Fruit fly (Drosophila melanogaster): Measurements from ENCODE around the gene CG13625.

The CG13625 gene

DNA sequence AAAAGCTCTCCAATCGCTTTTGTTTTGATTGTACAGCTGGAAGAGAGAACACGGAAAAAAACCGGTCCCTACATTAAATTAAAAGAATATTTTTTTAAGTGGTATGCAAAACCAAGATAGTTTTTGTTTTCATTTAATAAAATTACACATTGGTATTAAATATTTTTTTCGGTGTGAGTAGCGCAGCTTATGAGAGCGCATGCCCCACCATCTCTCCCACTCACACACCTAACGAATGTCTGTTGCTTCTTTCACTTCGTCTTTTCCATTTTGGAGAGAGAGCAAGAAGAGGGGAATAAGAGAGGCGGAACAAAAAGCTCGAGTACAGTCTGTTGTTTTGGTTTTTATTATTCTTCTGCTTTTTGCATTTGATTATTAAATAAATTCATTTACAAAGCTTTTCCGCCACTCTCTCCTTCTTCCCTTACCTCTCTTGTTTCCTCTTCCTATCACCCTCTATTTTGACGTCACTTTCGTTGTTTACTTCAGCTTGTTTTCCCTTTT lies 12.4 kb downstream of the CG13625 start (continued):
- TF ChIP-seq CG16813 (GFP tag; IDR thresholded peaks at IDR 0.05; ENCODE audit: partially characterized antibody) (no peak), MESR4 (GFP tag; optimal IDR thresholded peaks at IDR 0.05) (peak; percentile 59), BEAF-32 (GFP tag; optimal IDR thresholded peaks at IDR 0.05) (peak; percentile 13), caup (GFP tag; optimal IDR thresholded peaks at IDR 0.05; ENCODE audit: severe bottlenecking) (peak; percentile 99), nau (GFP tag; optimal IDR thresholded peaks at IDR 0.05) (peak; percentile 96), abd-A (tag; optimal IDR thresholded peaks at IDR 0.05) (peak; percentile 97), cwo (GFP tag; optimal IDR thresholded peaks at IDR 0.05) (peak; percentile 97), Hr39 (optimal IDR thresholded peaks at IDR 0.05) (no peak), yki (optimal IDR thresholded peaks at IDR 0.05) (peak; percentile 25), CG8765 (GFP tag; IDR thresholded peaks at IDR 0.05) (peak; percentile 94), btn (GFP tag; optimal IDR thresholded peaks at IDR 0.05) (peak; percentile 92), CG14667 (GFP tag; IDR thresholded peaks at IDR 0.05) (peak; percentile 95), nerfin-1 (tag; optimal IDR thresholded peaks at IDR 0.05) (peak; percentile 94), CG2875 (GFP tag; optimal IDR thresholded peaks at IDR 0.05) (peak; percentile 96), CG15479 (GFP tag; optimal IDR thresholded peaks at IDR 0.05) (no peak), Deaf1 (tag; optimal IDR thresholded peaks at IDR 0.05) (peak; percentile 87), CG4730 (GFP tag; IDR thresholded peaks at IDR 0.05) (peak; percentile 98), CG15073 (GFP tag; optimal IDR thresholded peaks at IDR 0.05) (peak; percentile 84), CG12942 (GFP tag; optimal IDR thresholded peaks at IDR 0.05) (peak; percentile 94), Atf3 (GFP tag; optimal IDR thresholded peaks at IDR 0.05) (peak; percentile 86), CG9932 (GFP tag; IDR thresholded peaks at IDR 0.05) (peak; percentile 99), croc (GFP tag; conservative IDR thresholded peaks at IDR 0.05) (peak; percentile 92), CG3065 (GFP tag; optimal IDR thresholded peaks at IDR 0.05) (peak; percentile 93), tna (GFP tag; IDR thresholded peaks at IDR 0.05; ENCODE audit: partially characterized antibody) (no peak), CG7271 (tag; optimal IDR thresholded peaks at IDR 0.05) (peak; percentile 68), Adf1 (GFP tag; IDR thresholded peaks at IDR 0.05) (peak; percentile 90), H2.0 (GFP tag; IDR thresholded peaks at IDR 0.05) (peak; percentile 98), ci (GFP tag; IDR thresholded peaks at IDR 0.05) (peak; percentile 99), lab (GFP tag; optimal IDR thresholded peaks at IDR 0.05) (peak; percentile 99), ind (GFP tag; optimal IDR thresholded peaks at IDR 0.05) (peak; percentile 96), fru (optimal IDR thresholded peaks at IDR 0.05) (no peak), HLH54F (GFP tag; optimal IDR thresholded peaks at IDR 0.05) (peak; percentile 96), CG7372 (GFP tag; IDR thresholded peaks at IDR 0.05) (peak; percentile 96), seq (GFP tag; IDR thresholded peaks at IDR 0.05) (peak; percentile 99), Meics (GFP tag; optimal IDR thresholded peaks at IDR 0.05) (peak; percentile 99), rib (GFP tag; IDR thresholded peaks at IDR 0.05) (peak; percentile 99), onecut (GFP tag; IDR thresholded peaks at IDR 0.05) (peak; percentile 95), ftz-f1 (GFP tag; optimal IDR thresholded peaks at IDR 0.05) (peak; percentile 89), bcd (GFP tag; optimal IDR thresholded peaks at IDR 0.05) (peak; percentile 97), CG16863 (GFP tag; optimal IDR thresholded peaks at IDR 0.05) (peak; percentile 95), CG2678 (tag; optimal IDR thresholded peaks at IDR 0.05) (peak; percentile 99), CG6813 (GFP tag; optimal IDR thresholded peaks at IDR 0.05) (peak; percentile 98), CG34224 (GFP tag; IDR thresholded peaks at IDR 0.05; ENCODE audit: partially characterized antibody) (0 out of 3 replicates have a peak, but pooled peaks have one; percentile 8), Atf-2 (GFP tag; optimal IDR thresholded peaks at IDR 0.05) (peak; percentile 94), Taf1 (GFP tag; IDR thresholded peaks at IDR 0.05) (peak; percentile 97), pho (GFP tag; optimal IDR thresholded peaks at IDR 0.05) (peak; percentile 97), Sry-δ (GFP tag; optimal IDR thresholded peaks at IDR 0.05) (peak; percentile 60), CG12744 (GFP tag; optimal IDR thresholded peaks at IDR 0.05) (peak; percentile 96), CG4328 (GFP tag; optimal IDR thresholded peaks at IDR 0.05) (peak; percentile 97), CG17359 (tag; optimal IDR thresholded peaks at IDR 0.05) (peak; percentile 99), Dref (GFP tag; IDR thresholded peaks at IDR 0.05) (no peak)

All from whole organism, embryonic.